Worm (Caenorhabditis elegans) whole organism, young adult: ENCODE data around the gene C09E7.8.

ENCODE experiments used
- B0261.1 ChIP-seq: sonication (generic microtip); optimal IDR thresholded peaks from 2 replicates; lab custom pipeline; 2016; ENCODE audit warnings: mild to moderate bottlenecking, missing genetic modification characterization, moderate library complexity, missing compliant biosample characterization
- F23B12.7 ChIP-seq: sonication (generic microtip); optimal IDR thresholded peaks from 2 replicates; lab custom pipeline; 2017; ENCODE audit warnings: missing genetic modification characterization, mild to moderate bottlenecking, missing compliant biosample characterization, antibody characterized with exemption, moderate library complexity; ENCODE audit not compliant: insufficient read depth
- F39B2.1 ChIP-seq: fragments of 200-800 bp; sonication (Bioruptor generic); IDR thresholded peaks from 2 replicates; pipeline ENCODE4 v1.3.6; 2022; ENCODE audit warnings: missing genetic modification reagents, missing genetic modification characterization, missing compliant biosample characterization
- F49E8.2 ChIP-seq: sonication (generic microtip); optimal IDR thresholded peaks from 3 replicates; lab custom pipeline; 2017; ENCODE audit warnings: missing genetic modification characterization, mild to moderate bottlenecking, missing compliant biosample characterization, antibody characterized with exemption, moderate library complexity; ENCODE audit not compliant: insufficient read depth
- F52B5.7 ChIP-seq: sonication (generic microtip); optimal IDR thresholded peaks from 2 replicates; lab custom pipeline; 2016; ENCODE audit warnings: mild to moderate bottlenecking, missing genetic modification characterization, missing compliant biosample characterization
- Y67H2A.10 ChIP-seq: fragments of 200-800 bp; sonication (Bioruptor generic); conservative IDR thresholded peaks from 2 replicates; pipeline ENCODE4 v1.3.6; 2022; ENCODE audit warnings: missing genetic modification reagents, missing genetic modification characterization, missing compliant biosample characterization
- atf-7 ChIP-seq: sonication (generic microtip); optimal IDR thresholded peaks from 2 replicates; lab custom pipeline; 2017; ENCODE audit warnings: mild to moderate bottlenecking, missing genetic modification characterization, missing compliant biosample characterization
- athp-1 ChIP-seq: sonication (generic microtip); optimal IDR thresholded peaks from 2 replicates; lab custom pipeline; 2017; ENCODE audit warnings: mild to moderate bottlenecking, missing genetic modification characterization, missing compliant biosample characterization
- attf-3 ChIP-seq: fragments of 200-800 bp; sonication (Bioruptor generic); conservative IDR thresholded peaks from 2 replicates; pipeline ENCODE4 v1.3.6; 2022; ENCODE audit warnings: missing genetic modification reagents, missing genetic modification characterization, missing compliant biosample characterization
- attf-5 ChIP-seq: fragments of 200-800 bp; sonication (Bioruptor generic); optimal IDR thresholded peaks from 2 replicates; lab custom pipeline; 2018; ENCODE audit warnings: mild to moderate bottlenecking, missing genetic modification characterization, missing compliant biosample characterization
- bed-1 ChIP-seq: fragments of 200-800 bp; sonication (Bioruptor generic); IDR thresholded peaks from 2 replicates; pipeline ENCODE4 v1.3.6; 2022; ENCODE audit warnings: missing genetic modification reagents, missing genetic modification characterization, missing compliant biosample characterization
- bed-2 ChIP-seq: fragments of 200-800 bp; sonication (Bioruptor generic); IDR thresholded peaks from 2 replicates; pipeline ENCODE4 v1.3.6; 2022; ENCODE audit warnings: missing genetic modification reagents, missing genetic modification characterization, missing compliant biosample characterization
- cebp-2 ChIP-seq: fragments of 200-800 bp; sonication (Bioruptor generic); IDR thresholded peaks from 2 replicates; pipeline ENCODE4 v1.3.6; 2022; ENCODE audit warnings: missing genetic modification characterization, missing compliant biosample characterization
- ceh-27 ChIP-seq: fragments of 200-800 bp; sonication (Bioruptor generic); optimal IDR thresholded peaks from 2 replicates; lab custom pipeline; 2018; ENCODE audit warnings: mild to moderate bottlenecking, missing genetic modification characterization, moderate library complexity, missing compliant biosample characterization
- dox-1 ChIP-seq: fragments of 200-800 bp; sonication (Bioruptor generic); IDR thresholded peaks from 2 replicates; pipeline ENCODE4 v1.3.6; 2022; ENCODE audit warnings: missing genetic modification reagents, missing genetic modification characterization, missing compliant biosample characterization
- dpff-1 ChIP-seq: sonication (generic microtip); optimal IDR thresholded peaks from 2 replicates; lab custom pipeline; 2017; ENCODE audit warnings: mild to moderate bottlenecking, missing genetic modification characterization, missing compliant biosample characterization
- him-1 ChIP-seq: sonication (generic microtip); optimal IDR thresholded peaks from 2 replicates; lab custom pipeline; 2016; ENCODE audit warnings: missing genotype, missing genetic modification reagents, missing genetic modification characterization, missing compliant biosample characterization
- hmg-1.2 ChIP-seq: fragments of 200-800 bp; sonication (Bioruptor generic); IDR thresholded peaks from 2 replicates; pipeline ENCODE4 v1.3.6; 2022; ENCODE audit warnings: missing genetic modification reagents, missing genetic modification characterization, missing compliant biosample characterization
- hsf-1 ChIP-seq: fragments of 200-800 bp; sonication (Bioruptor generic); IDR thresholded peaks from 2 replicates; pipeline ENCODE4 v1.3.6; 2022; ENCODE audit warnings: missing genetic modification reagents, missing genetic modification characterization, missing compliant biosample characterization
- lag-1 ChIP-seq: fragments of 200-800 bp; sonication (Bioruptor generic); IDR thresholded peaks from 2 replicates; pipeline ENCODE4 v1.3.6; 2022; ENCODE audit warnings: missing genetic modification reagents, missing genetic modification characterization, missing compliant biosample characterization
- let-607 ChIP-seq, 2 experiments: fragments of 200-800 bp in 1 of 2; sonication (Bioruptor generic) in 1 of 2; sonication (generic microtip) in 1 of 2; optimal IDR thresholded peaks; 2 replicates each; lab custom pipeline; 2016 to 2018; ENCODE audit warnings: mild to moderate bottlenecking in 2 of 2, missing compliant biosample characterization in 2 of 2, missing genetic modification characterization in 2 of 2, moderate library complexity in 2 of 2, missing genotype in 1 of 2
- lin-26 ChIP-seq: fragments of 200-800 bp; sonication (Bioruptor generic); IDR thresholded peaks from 2 replicates; pipeline ENCODE4 v1.3.6; 2022; ENCODE audit warnings: missing genetic modification reagents, missing genetic modification characterization, missing compliant biosample characterization
- lin-54 ChIP-seq: fragments of 200-800 bp; sonication (Bioruptor generic); optimal IDR thresholded peaks from 2 replicates; lab custom pipeline; 2018; ENCODE audit warnings: mild to moderate bottlenecking, missing genetic modification characterization, missing compliant biosample characterization
- mcd-1 ChIP-seq: fragments of 200-800 bp; sonication (Bioruptor generic); IDR thresholded peaks from 2 replicates; pipeline ENCODE4 v1.3.6; 2022; ENCODE audit warnings: missing genetic modification reagents, missing genetic modification characterization, missing compliant biosample characterization
- nfya-2 ChIP-seq: fragments of 200-800 bp; sonication (Bioruptor generic); IDR thresholded peaks from 2 replicates; pipeline ENCODE4 v1.3.6; 2022; ENCODE audit warnings: missing genetic modification reagents, missing genetic modification characterization, missing compliant biosample characterization
- nfyb-1 ChIP-seq: fragments of 200-800 bp; sonication (Bioruptor generic); IDR thresholded peaks from 2 replicates; pipeline ENCODE4 v1.3.6; 2022; ENCODE audit warnings: missing genetic modification reagents, missing genetic modification characterization, missing compliant biosample characterization
- rcor-1 ChIP-seq: fragments of 200-800 bp; sonication (Bioruptor generic); IDR thresholded peaks from 2 replicates; pipeline ENCODE4 v1.3.6; 2022; ENCODE audit warnings: missing genetic modification reagents, missing genetic modification characterization, missing compliant biosample characterization
- rpc-1 ChIP-seq, 2 experiments: fragments of 150-350 bp in 1 of 2; sonication (generic microtip) in 1 of 2; optimal IDR thresholded peaks; 2 replicates each; lab custom pipeline; 2014 to 2018; ENCODE audit warnings: missing biosample characterization in 1 of 2, missing genetic modification characterization in 1 of 2, missing genetic modification reagents in 1 of 2, missing genotype in 1 of 2
- tbp1 ChIP-seq: fragments of 200-800 bp; sonication (Bioruptor generic); optimal IDR thresholded peaks from 2 replicates; lab custom pipeline; 2018; ENCODE audit warnings: mild to moderate bottlenecking, missing genetic modification characterization, missing compliant biosample characterization
- tlf-1 ChIP-seq: fragments of 200-800 bp; sonication (Bioruptor generic); optimal IDR thresholded peaks from 2 replicates; lab custom pipeline; 2018; ENCODE audit warnings: mild to moderate bottlenecking, missing genetic modification characterization, missing compliant biosample characterization
- unc-62 ChIP-seq: fragments of 150-350 bp; optimal IDR thresholded peaks from 2 replicates; lab custom pipeline; 2014; ENCODE audit warnings: missing biosample characterization, missing genetic modification reagents, missing genetic modification characterization
- xnd-1 ChIP-seq: sonication (generic microtip); optimal IDR thresholded peaks from 2 replicates; lab custom pipeline; 2016; ENCODE audit warnings: missing genotype, missing genetic modification reagents, missing genetic modification characterization, missing compliant biosample characterization
- zfh-2 ChIP-seq: fragments of 200-800 bp; sonication (Bioruptor generic); conservative IDR thresholded peaks from 2 replicates; pipeline ENCODE4 v1.3.6; 2022; ENCODE audit warnings: missing genetic modification reagents, missing genetic modification characterization, missing compliant biosample characterization
- ztf-25 ChIP-seq: fragments of 200-800 bp; sonication (Bioruptor generic); IDR thresholded peaks from 2 replicates; pipeline ENCODE4 v1.3.6; 2022; ENCODE audit warnings: missing genetic modification reagents, missing genetic modification characterization, missing compliant biosample characterization
- ztf-26 ChIP-seq: sonication (generic microtip); optimal IDR thresholded peaks from 2 replicates; lab custom pipeline; 2017; ENCODE audit warnings: missing genetic modification characterization, missing compliant biosample characterization
- ztf-3 ChIP-seq: fragments of 200-800 bp; sonication (Bioruptor generic); optimal IDR thresholded peaks from 2 replicates; lab custom pipeline; 2018; ENCODE audit warnings: mild to moderate bottlenecking, missing genetic modification characterization, missing compliant biosample characterization

C09E7.8 gene

DNA sequence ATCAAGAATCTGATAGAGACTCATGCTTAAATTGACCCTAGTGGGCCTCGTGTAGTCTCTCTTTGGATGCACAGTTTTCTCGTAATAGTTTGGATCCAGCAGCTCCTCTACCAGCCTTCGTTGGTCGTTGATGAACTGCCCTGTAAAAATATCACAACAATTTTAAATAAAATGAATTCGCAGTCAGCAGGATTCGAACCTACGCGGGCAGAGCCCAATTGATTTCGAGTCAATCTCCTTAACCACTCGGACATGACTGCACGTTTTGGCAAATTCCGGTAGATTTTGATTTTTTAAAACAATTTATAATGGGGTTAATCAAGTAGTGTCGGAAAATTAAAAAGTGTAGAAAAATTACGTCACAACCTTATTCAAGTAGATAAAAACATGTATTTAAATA, 44.6 kb downstream of the C09E7.8 start:
- TF ChIP-seq lin-26 = peak; percentile 73
- peak; percentile 81 for TF ChIP-seq tbp1 (GFP tag; lab: Kevin White, UChicago)
- peak; percentile 44 for TF ChIP-seq rpc-1 (optimal IDR thresholded peaks at IDR 0.05; lab: Kevin White, UChicago)
- TF ChIP-seq rpc-1 (tag; optimal IDR thresholded peaks at IDR 0.05; lab: Kevin White, UChicago) = peak; percentile 75
- peak; percentile 33 for TF ChIP-seq F23B12.7 (tag; lab: Kevin White, UChicago)
- TF ChIP-seq ztf-25 (GFP tag; lab: Robert Waterston, UW) = peak; percentile 36; the same call in 1 of the 2 replicates
- TF ChIP-seq B0261.1 (tag; lab: Kevin White, UChicago) = peak; percentile 56
- peak; percentile 70 for TF ChIP-seq him-1 (tag; lab: Kevin White, UChicago)

DNA sequence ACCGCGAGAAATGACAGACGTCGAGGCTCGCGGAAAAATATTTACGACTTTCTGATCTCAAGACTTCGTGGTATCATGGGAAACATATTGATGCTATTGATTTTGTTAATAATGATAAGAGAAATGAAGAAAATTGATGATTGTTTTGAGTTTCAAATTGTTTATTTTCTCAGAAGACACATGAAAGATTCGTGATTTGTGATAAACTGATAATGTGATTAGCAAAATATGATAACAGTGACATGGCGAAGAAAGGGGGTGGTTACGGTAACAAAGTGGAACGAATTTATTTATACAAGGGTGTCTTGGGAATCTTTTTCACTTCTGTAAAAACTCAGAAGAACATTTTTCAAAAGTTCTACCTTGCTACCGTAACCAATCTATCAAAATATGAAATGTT, 49.1 kb downstream of the C09E7.8 start:
- no peak for TF ChIP-seq atf-7 (tag; lab: Kevin White, UChicago)
- no peak for TF ChIP-seq lag-1 (GFP tag; lab: Robert Waterston, UW)
- no peak for TF ChIP-seq dox-1 (GFP tag; lab: Robert Waterston, UW)
- no peak for TF ChIP-seq athp-1
- no peak for TF ChIP-seq F49E8.2 (tag; lab: Kevin White, UChicago)
- peak; percentile 46 for TF ChIP-seq lin-26
- no peak for TF ChIP-seq nfya-2 (GFP tag; lab: Robert Waterston, UW)

DNA sequence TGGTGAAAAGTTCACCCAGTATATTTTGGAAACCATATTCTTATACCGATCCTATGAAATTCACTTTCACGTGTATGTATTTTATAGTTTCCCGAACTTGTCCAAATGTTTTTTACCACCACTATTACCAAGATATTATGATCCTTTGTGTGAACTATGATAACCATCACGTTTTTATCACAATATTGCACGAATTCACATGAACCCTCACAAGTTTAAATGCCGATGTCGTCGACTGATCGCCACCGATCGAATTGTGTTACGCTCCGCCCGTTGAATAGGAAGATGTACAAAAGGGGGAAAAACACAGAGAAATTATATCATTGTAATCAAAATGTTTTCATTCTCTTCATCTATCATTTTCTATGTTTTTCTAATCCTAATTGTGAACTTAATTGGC, 50.1 kb downstream of the C09E7.8 start:
- TF ChIP-seq F52B5.7 (tag; lab: Kevin White, UChicago) = no peak
- TF ChIP-seq unc-62 (GFP tag; lab: Kevin White, UChicago) = no peak
- no peak for TF ChIP-seq zfh-2 (GFP tag; lab: Robert Waterston, UW)
- no peak for TF ChIP-seq rcor-1 (GFP tag; lab: Robert Waterston, UW)
- no peak for TF ChIP-seq xnd-1 (tag; lab: Kevin White, UChicago)
- TF ChIP-seq tlf-1 (GFP tag; lab: Kevin White, UChicago) = no peak
- no peak for TF ChIP-seq ztf-26 (tag; lab: Kevin White, UChicago)
- TF ChIP-seq ztf-3 = no peak
- TF ChIP-seq, all 124 proteins: peak for 0

DNA sequence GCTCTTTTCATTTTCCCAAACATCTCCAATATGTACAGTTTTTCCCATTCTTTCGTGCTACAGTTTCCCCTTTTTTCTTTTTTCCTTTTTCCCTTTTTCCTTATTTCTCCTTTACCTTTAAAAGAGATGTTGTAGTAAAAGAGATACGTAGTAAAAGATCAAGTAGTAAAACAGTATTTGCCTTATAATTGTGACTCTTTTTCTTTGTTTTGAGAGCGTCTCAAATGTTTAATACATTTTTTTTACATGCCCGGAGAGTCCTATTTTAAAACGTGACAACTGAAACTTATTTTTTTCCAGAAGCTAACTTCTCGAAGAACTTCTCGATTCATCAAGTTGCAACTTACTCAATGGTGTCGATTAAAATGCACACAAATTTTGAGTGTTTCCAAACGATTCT, 50.6 kb downstream of the C09E7.8 start, which contains the start of gene F23F12.12:
F23F12.12 (plus strand) TSS at position 301 of the 400 bp plus-strand sequence.
- TF ChIP-seq mcd-1 (no peak), cebp-2 (GFP tag; lab: Robert Waterston, UW) (no peak), F39B2.1 (GFP tag; lab: Robert Waterston, UW) (no peak), F49E8.2 (tag; lab: Kevin White, UChicago) (no peak), let-607 (tag; optimal IDR thresholded peaks at IDR 0.05; lab: Kevin White, UChicago) (no peak), hsf-1 (GFP tag; lab: Robert Waterston, UW) (no peak), bed-1 (GFP tag; lab: Robert Waterston, UW) (no peak), bed-2 (GFP tag; lab: Robert Waterston, UW) (no peak), ceh-27 (GFP tag; lab: Kevin White, UChicago) (no peak), ztf-26 (tag; lab: Kevin White, UChicago) (no peak), lin-54 (GFP tag; lab: Kevin White, UChicago) (no peak), hmg-1.2 (no peak), Y67H2A.10 (GFP tag; lab: Robert Waterston, UW) (no peak), attf-3 (GFP tag; lab: Robert Waterston, UW) (no peak), nfyb-1 (GFP tag; lab: Robert Waterston, UW) (no peak), attf-5 (GFP tag; lab: Kevin White, UChicago) (no peak), dpff-1 (tag; lab: Kevin White, UChicago) (no peak)
